Worm (Caenorhabditis elegans) whole organism, midembryonic: ENCODE measurements around the gene AC3.12.

Experiments used
- T22C8.4 ChIP-seq: fragments of 200-800 bp; sonication (Bioruptor generic); IDR thresholded peaks from 2 replicates; pipeline ENCODE4 v1.3.6; 2022; ENCODE audit warnings: missing genetic modification characterization, missing compliant biosample characterization
- cog-1 ChIP-seq: sonication (generic microtip); optimal IDR thresholded peaks from 2 replicates; lab custom pipeline; 2016; ENCODE audit warnings: missing genetic modification characterization, missing compliant biosample characterization
- flt-1 ChIP-seq: fragments of 200-800 bp; sonication (Bioruptor generic); IDR thresholded peaks from 2 replicates; pipeline ENCODE4 v1.3.6; 2022; ENCODE audit warnings: missing genetic modification characterization, missing compliant biosample characterization
- klf-2 ChIP-seq: fragments of 200-800 bp; sonication (Bioruptor generic); conservative IDR thresholded peaks from 2 replicates; pipeline ENCODE4 v1.3.6; 2022; ENCODE audit warnings: missing genetic modification reagents, missing genetic modification characterization, missing compliant biosample characterization
- med-1 ChIP-seq: sonication (generic microtip); optimal IDR thresholded peaks from 2 replicates; lab custom pipeline; 2017; ENCODE audit warnings: missing genetic modification characterization, mild to moderate bottlenecking, missing compliant biosample characterization, antibody characterized with exemption, missing genetic modification reagents; ENCODE audit not compliant: insufficient read depth
- ref-1 ChIP-seq: fragments of 200-800 bp; sonication (Bioruptor generic); conservative IDR thresholded peaks from 2 replicates; pipeline ENCODE4 v1.3.6; 2022; ENCODE audit warnings: missing genetic modification reagents, missing genetic modification characterization, missing compliant biosample characterization
- tab-1 ChIP-seq: fragments of 200-800 bp; sonication (Bioruptor generic); IDR thresholded peaks from 2 replicates; pipeline ENCODE4 v1.3.6; 2022; ENCODE audit warnings: missing genetic modification characterization, missing compliant biosample characterization
- ztf-23 ChIP-seq: fragments of 200-800 bp; sonication (Bioruptor generic); IDR thresholded peaks from 2 replicates; pipeline ENCODE4 v1.3.6; 2022; ENCODE audit warnings: missing genetic modification reagents, missing genetic modification characterization, missing compliant biosample characterization
- ztf-29 ChIP-seq: fragments of 200-800 bp; sonication (Bioruptor generic); IDR thresholded peaks from 2 replicates; pipeline ENCODE4 v1.3.6; 2022; ENCODE audit warnings: missing genetic modification reagents, missing genetic modification characterization, missing compliant biosample characterization

The AC3.12 gene

ce11 chrV:10333843-10334242 is 45.4 kb downstream of the AC3.12 start:
- TF ChIP-seq med-1 (GFP tag; lab: Kevin White, UChicago) (no peak), klf-2 (no peak), cog-1 (tag; lab: Kevin White, UChicago) (no peak), tab-1 (GFP tag; lab: Robert Waterston, UW) (no peak), T22C8.4 (GFP tag; lab: Robert Waterston, UW) (no peak), ref-1 (no peak)

ce11 chrV:10332012-10332411 is 47.2 kb downstream of the AC3.12 start, which contains the start of gene crm-1:
TSS of gene crm-1 (minus strand) at chrV:10332112.
- no peak for TF ChIP-seq ztf-23 (GFP tag; lab: Robert Waterston, UW)
- TF ChIP-seq tab-1 (GFP tag; lab: Robert Waterston, UW) = no peak
- TF ChIP-seq klf-2 = no peak
- TF ChIP-seq ztf-29 = no peak
- TF ChIP-seq cog-1 (tag; lab: Kevin White, UChicago) = no peak
- TF ChIP-seq T22C8.4 (GFP tag; lab: Robert Waterston, UW) = no peak
- no peak for TF ChIP-seq med-1 (GFP tag; lab: Kevin White, UChicago)
- TF ChIP-seq ref-1 = no peak
- TF ChIP-seq flt-1 (GFP tag; lab: Robert Waterston, UW) = no peak
